Fruit fly (Drosophila melanogaster) whole organism, prepupa: ENCODE measurements around the gene CG31663.

Source experiments
- Blimp-1 ChIP-seq: fragments of 200-800 bp; sonication (Bioruptor generic); optimal IDR thresholded peaks from 3 replicates; lab custom pipeline; 2017; ENCODE audit warnings: missing biosample characterization, missing genetic modification characterization, mild to moderate bottlenecking, moderate library complexity, missing genetic modification reagents
- CG10631 ChIP-seq: fragments of 200-800 bp; sonication (Bioruptor generic); optimal IDR thresholded peaks from 2 replicates; lab custom pipeline; 2016; ENCODE audit warnings: missing biosample characterization, missing genetic modification characterization
- CG11294 ChIP-seq: fragments of 200-800 bp; sonication (Bioruptor generic); IDR thresholded peaks from 2 replicates; pipeline ENCODE4 v1.3.6; 2022; ENCODE audit warnings: missing biosample characterization, missing genetic modification characterization
- CG11902 ChIP-seq: fragments of 200-800 bp; sonication (Bioruptor generic); optimal IDR thresholded peaks from 3 replicates; lab custom pipeline; 2016; ENCODE audit warnings: missing biosample characterization, missing genetic modification characterization
- CG1621 ChIP-seq: fragments of 200-800 bp; sonication (Bioruptor generic); optimal IDR thresholded peaks from 3 replicates; lab custom pipeline; 2018; ENCODE audit warnings: missing biosample characterization, mild to moderate bottlenecking, missing genetic modification characterization
- CG16779 ChIP-seq: fragments of 200-800 bp; sonication (Bioruptor generic); optimal IDR thresholded peaks from 3 replicates; lab custom pipeline; 2017; ENCODE audit warnings: missing biosample characterization, mild to moderate bottlenecking, missing genetic modification characterization
- CG3032 ChIP-seq: fragments of 200-800 bp; optimal IDR thresholded peaks from 2 replicates; lab custom pipeline; 2019; ENCODE audit warnings: missing biosample characterization, mild to moderate bottlenecking, missing genetic modification characterization, moderate library complexity
- CG31627 ChIP-seq: fragments of 200-800 bp; sonication (Bioruptor generic); optimal IDR thresholded peaks from 3 replicates; lab custom pipeline; 2016; ENCODE audit warnings: missing biosample characterization, missing genetic modification characterization
- CG3919 ChIP-seq: fragments of 200-800 bp; sonication (Bioruptor generic); optimal IDR thresholded peaks from 3 replicates; lab custom pipeline; 2016; ENCODE audit warnings: missing biosample characterization, missing genetic modification characterization
- CG4318 ChIP-seq: fragments of 200-800 bp; sonication (Bioruptor generic); optimal IDR thresholded peaks from 3 replicates; lab custom pipeline; 2017; ENCODE audit warnings: missing biosample characterization, mild to moderate bottlenecking, missing genetic modification characterization
- CG6163 ChIP-seq: fragments of 200-800 bp; sonication (Bioruptor generic); IDR thresholded peaks from 3 replicates; pipeline ENCODE4 v1.3.6; 2022; ENCODE audit warnings: missing biosample characterization, missing genetic modification characterization
- CG6276 ChIP-seq: fragments of 200-800 bp; sonication (Bioruptor generic); optimal IDR thresholded peaks from 2 replicates; lab custom pipeline; 2017; ENCODE audit warnings: missing biosample characterization, mild to moderate bottlenecking, missing genetic modification characterization
- CG6792 ChIP-seq: fragments of 200-800 bp; sonication (Bioruptor generic); optimal IDR thresholded peaks from 3 replicates; lab custom pipeline; 2016; ENCODE audit warnings: missing biosample characterization, missing genetic modification characterization
- CG6808 ChIP-seq: fragments of 200-800 bp; sonication (Bioruptor generic); optimal IDR thresholded peaks from 3 replicates; lab custom pipeline; 2017; ENCODE audit warnings: missing biosample characterization, missing genetic modification characterization, mild to moderate bottlenecking, moderate library complexity, missing genetic modification reagents
- CG7368 ChIP-seq: fragments of 200-800 bp; sonication (Bioruptor generic); optimal IDR thresholded peaks from 3 replicates; lab custom pipeline; 2016; ENCODE audit warnings: missing biosample characterization, missing genetic modification characterization
- CG8119 ChIP-seq: fragments of 200-800 bp; sonication (Bioruptor generic); IDR thresholded peaks from 3 replicates; pipeline ENCODE4 v1.3.6; 2022; ENCODE audit warnings: missing biosample characterization, missing genetic modification characterization
- CG8319 ChIP-seq: fragments of 200-800 bp; sonication (Bioruptor generic); optimal IDR thresholded peaks from 3 replicates; lab custom pipeline; 2016; ENCODE audit warnings: missing biosample characterization, missing genetic modification characterization
- CG8632 ChIP-seq: fragments of 200-800 bp; sonication (Bioruptor generic); optimal IDR thresholded peaks from 3 replicates; lab custom pipeline; 2016; ENCODE audit warnings: missing biosample characterization, missing genetic modification characterization
- Eip78C ChIP-seq: fragments of 200-800 bp; sonication (Bioruptor generic); peaks from one replicate; lab custom pipeline; 2016; ENCODE audit warnings: missing biosample characterization, missing genetic modification characterization
- Ets96B ChIP-seq: fragments of 200-800 bp; optimal IDR thresholded peaks from 2 replicates; lab custom pipeline; 2019; ENCODE audit warnings: missing biosample characterization, mild to moderate bottlenecking, missing genetic modification characterization, moderate library complexity
- Hr38 ChIP-seq: sonication (Bioruptor generic); optimal IDR thresholded peaks from 2 replicates; lab custom pipeline; 2016; ENCODE audit warnings: missing biosample characterization, missing genetic modification characterization
- Hr39 ChIP-seq: fragments of 200-800 bp; sonication (Bioruptor generic); optimal IDR thresholded peaks from 2 replicates; lab custom pipeline; 2016; ENCODE audit warnings: missing biosample characterization, missing genetic modification characterization
- Hr4 ChIP-seq: fragments of 200-800 bp; sonication (Bioruptor generic); optimal IDR thresholded peaks from 3 replicates; lab custom pipeline; 2016; ENCODE audit warnings: missing biosample characterization, missing genetic modification characterization
- Lpt ChIP-seq: fragments of 200-800 bp; sonication (Bioruptor generic); optimal IDR thresholded peaks from 3 replicates; lab custom pipeline; 2016; ENCODE audit warnings: missing biosample characterization, missing genetic modification characterization
- Met ChIP-seq: fragments of 200-800 bp; sonication (Bioruptor generic); optimal IDR thresholded peaks from 3 replicates; lab custom pipeline; 2016; ENCODE audit warnings: missing biosample characterization, missing genetic modification characterization
- Sox14 ChIP-seq: fragments of 200-800 bp; sonication (Bioruptor generic); optimal IDR thresholded peaks from 3 replicates; lab custom pipeline; 2016; ENCODE audit warnings: missing biosample characterization, missing genetic modification characterization
- Sox15 ChIP-seq: fragments of 200-800 bp; sonication (Bioruptor generic); optimal IDR thresholded peaks from 3 replicates; lab custom pipeline; 2016; ENCODE audit warnings: missing biosample characterization, missing genetic modification characterization
- acj6 ChIP-seq: fragments of 200-800 bp; sonication (Bioruptor generic); optimal IDR thresholded peaks from 3 replicates; lab custom pipeline; 2016; ENCODE audit warnings: missing biosample characterization, missing genetic modification characterization
- cyc ChIP-seq: fragments of 200-800 bp; sonication (Bioruptor generic); optimal IDR thresholded peaks from 3 replicates; lab custom pipeline; 2016; ENCODE audit warnings: missing biosample characterization, missing genetic modification characterization
- dsx ChIP-seq: fragments of 200-800 bp; optimal IDR thresholded peaks from 3 replicates; lab custom pipeline; 2019; ENCODE audit warnings: missing biosample characterization, mild to moderate bottlenecking, missing genetic modification characterization, moderate library complexity; ENCODE audit not compliant: poor library complexity, severe bottlenecking
- eg ChIP-seq: fragments of 200-800 bp; sonication (Bioruptor generic); IDR thresholded peaks from 3 replicates; pipeline ENCODE4 v1.3.6; 2022; ENCODE audit warnings: missing biosample characterization, missing genetic modification characterization
- fd85E ChIP-seq: fragments of 200-800 bp; sonication (Bioruptor generic); optimal IDR thresholded peaks from 3 replicates; lab custom pipeline; 2016; ENCODE audit warnings: missing biosample characterization, missing genetic modification characterization
- fkh ChIP-seq: fragments of 200-800 bp; sonication (Bioruptor generic); optimal IDR thresholded peaks from 3 replicates; lab custom pipeline; 2017; ENCODE audit warnings: missing biosample characterization, mild to moderate bottlenecking, missing genetic modification characterization, moderate library complexity
- lz ChIP-seq: fragments of 200-800 bp; sonication (Bioruptor generic); optimal IDR thresholded peaks from 3 replicates; lab custom pipeline; 2016; ENCODE audit warnings: missing biosample characterization, missing genetic modification characterization
- net ChIP-seq: fragments of 200-800 bp; sonication (Bioruptor generic); optimal IDR thresholded peaks from 3 replicates; lab custom pipeline; 2016; ENCODE audit warnings: missing biosample characterization, missing genetic modification characterization
- pdm3 ChIP-seq: fragments of 200-800 bp; sonication (Bioruptor generic); optimal IDR thresholded peaks from 3 replicates; lab custom pipeline; 2016; ENCODE audit warnings: missing biosample characterization, missing genetic modification characterization
- salr ChIP-seq, 2 experiments: fragments of 200-800 bp; sonication (Bioruptor generic); optimal IDR thresholded peaks; 3 replicates each; lab custom pipeline; 2016 to 2018; ENCODE audit warnings: missing biosample characterization in 2 of 2, missing genetic modification characterization in 2 of 2, mild to moderate bottlenecking in 1 of 2
- svp ChIP-seq: fragments of 200-800 bp; sonication (Bioruptor generic); peaks from one replicate; lab custom pipeline; 2016; ENCODE audit warnings: missing biosample characterization, missing genetic modification characterization
- topi ChIP-seq: fragments of 200-800 bp; sonication (Bioruptor generic); optimal IDR thresholded peaks from 3 replicates; lab custom pipeline; 2016; ENCODE audit warnings: missing biosample characterization, missing genetic modification characterization
- vri ChIP-seq: fragments of 200-800 bp; sonication (Bioruptor generic); optimal IDR thresholded peaks from 3 replicates; lab custom pipeline; 2016; ENCODE audit warnings: missing biosample characterization, mild to moderate bottlenecking, missing genetic modification characterization

CG31663 gene

DNA sequence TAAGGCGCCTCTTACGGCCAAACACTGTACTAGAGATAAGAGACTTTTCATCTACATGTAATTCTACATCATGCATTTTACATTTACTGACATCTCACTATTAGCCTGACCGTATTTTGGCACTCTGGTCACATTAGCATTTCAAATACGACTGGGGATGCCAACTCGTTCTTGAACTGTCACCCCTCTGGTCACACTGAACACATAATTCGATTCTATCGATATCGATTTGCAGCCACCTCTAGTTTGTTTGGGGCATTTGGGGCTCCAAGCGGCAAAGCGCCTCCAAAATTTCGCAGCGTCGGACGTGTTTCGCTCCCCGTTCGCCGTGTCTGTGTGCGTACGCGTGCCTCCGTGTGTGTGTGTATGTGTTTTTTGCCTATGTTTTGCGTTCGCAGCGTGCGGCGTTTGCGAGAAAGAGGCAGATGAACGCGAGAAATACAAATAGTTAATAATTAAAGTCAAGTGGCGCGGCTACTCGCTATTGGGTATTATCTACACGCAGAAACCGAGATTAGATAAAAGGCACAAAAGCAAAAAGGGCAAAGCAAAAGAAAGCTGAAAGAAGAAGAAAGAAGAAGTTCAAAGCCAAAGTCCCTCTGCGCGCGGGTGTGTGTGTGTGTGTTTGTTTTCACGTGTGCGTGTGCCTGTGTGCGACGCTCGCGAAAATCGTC lies 3.3 kb upstream of the CG31663 start, which contains the start of gene Wdr62 (continued):
- TF ChIP-seq Met (GFP tag; lab: Kevin White, UChicago), result peak; percentile 39
- peak; percentile 40 for TF ChIP-seq Sox14
- TF ChIP-seq pdm3 (GFP tag; lab: Kevin White, UChicago), result peak; percentile 40
- no peak for TF ChIP-seq cyc (GFP tag; lab: Kevin White, UChicago)
- no peak for TF ChIP-seq Hr38
- TF ChIP-seq CG6808 (GFP tag; lab: Kevin White, UChicago), result peak; percentile 67
- TF ChIP-seq svp (GFP tag; lab: Kevin White, UChicago), result peak; percentile 87
- peak; percentile 16 for TF ChIP-seq Lpt
- no peak for TF ChIP-seq acj6
- peak; percentile 28 for TF ChIP-seq CG7368 (GFP tag; lab: Kevin White, UChicago)
- TF ChIP-seq vri (GFP tag; lab: Kevin White, UChicago), result peak; percentile 30
- no peak for TF ChIP-seq fd85E (GFP tag; lab: Kevin White, UChicago)
- no peak for TF ChIP-seq CG8319
- TF ChIP-seq net (GFP tag; lab: Kevin White, UChicago), result peak; percentile 64

- TF ChIP-seq CG8319 (no peak), CG6792 (GFP tag; lab: Kevin White, UChicago) (no peak), CG11294 (GFP tag; lab: Robert Waterston, UW) (no peak), CG3032 (tag; lab: Kevin White, UChicago) (no peak), CG6163 (GFP tag; lab: Robert Waterston, UW) (no peak), Sox14 (no peak), Hr4 (no peak), CG7368 (GFP tag; lab: Kevin White, UChicago) (no peak), Eip78C (GFP tag; lab: Kevin White, UChicago) (no peak), acj6 (no peak), salr (GFP tag; optimal IDR thresholded peaks at IDR 0.05; lab: Kevin White, UChicago) (no peak), CG6276 (no peak), cyc (GFP tag; lab: Kevin White, UChicago) (no peak), Blimp-1 (GFP tag; lab: Kevin White, UChicago) (no peak), CG16779 (tag; lab: Kevin White, UChicago) (no peak), CG1621 (tag; lab: Kevin White, UChicago) (no peak), Lpt (no peak), CG3919 (GFP tag; lab: Kevin White, UChicago) (no peak), CG11902 (GFP tag; lab: Kevin White, UChicago) (no peak)
These were observed 1.8 kb upstream of the CG31663 start, which contains the start of gene CG15358 for dm6 chr2L:1883114-1883513. CG15358 (minus strand) TSS chr2L:1883214.

dm6 chr2L:1873609-1874096 lies 7.6 kb downstream of the CG31663 start:
- no peak for TF ChIP-seq net (GFP tag; lab: Kevin White, UChicago)
- no peak for TF ChIP-seq Ets96B (tag; lab: Kevin White, UChicago)
- TF ChIP-seq svp (GFP tag; lab: Kevin White, UChicago), result peak; percentile 20
- no peak for TF ChIP-seq CG31627 (GFP tag; lab: Kevin White, UChicago)
- no peak for TF ChIP-seq fkh (GFP tag; lab: Kevin White, UChicago)

dm6 chr2L:1869503-1869902 lies 11.8 kb downstream of the CG31663 start, which contains the start of gene CG7295:
CG7295 (plus strand) TSS chr2L:1869803.
- no peak for TF ChIP-seq net (GFP tag; lab: Kevin White, UChicago)
- TF ChIP-seq CG6163 (GFP tag; lab: Robert Waterston, UW), result no peak
- TF ChIP-seq CG10631 (GFP tag; lab: Kevin White, UChicago), result no peak
- no peak for TF ChIP-seq vri (GFP tag; lab: Kevin White, UChicago)
- no peak for TF ChIP-seq Hr39 (GFP tag; lab: Kevin White, UChicago)
- TF ChIP-seq CG8632 (GFP tag; lab: Kevin White, UChicago), result no peak
- no peak for TF ChIP-seq lz (GFP tag; lab: Kevin White, UChicago)
- no peak for TF ChIP-seq CG6276
- TF ChIP-seq dsx (GFP tag; lab: Kevin White, UChicago), result no peak
- TF ChIP-seq CG8319, result no peak
- no peak for TF ChIP-seq Sox15 (GFP tag; lab: Kevin White, UChicago)
- no peak for TF ChIP-seq CG4318 (GFP tag; lab: Kevin White, UChicago)
- no peak for TF ChIP-seq acj6
- no peak for TF ChIP-seq eg
- TF ChIP-seq topi (GFP tag; lab: Kevin White, UChicago), result no peak
- no peak for TF ChIP-seq CG8119 (GFP tag; lab: Robert Waterston, UW)
- TF ChIP-seq Lpt, result no peak
